Worm (Caenorhabditis elegans): ENCODE results near the gene C16A11.2.
"Not testable (repeated sequence)": the region's sequence is repeated elsewhere in the genome, so short reads cannot be mapped to it uniquely, and the experiment has no call there.

DNA sequence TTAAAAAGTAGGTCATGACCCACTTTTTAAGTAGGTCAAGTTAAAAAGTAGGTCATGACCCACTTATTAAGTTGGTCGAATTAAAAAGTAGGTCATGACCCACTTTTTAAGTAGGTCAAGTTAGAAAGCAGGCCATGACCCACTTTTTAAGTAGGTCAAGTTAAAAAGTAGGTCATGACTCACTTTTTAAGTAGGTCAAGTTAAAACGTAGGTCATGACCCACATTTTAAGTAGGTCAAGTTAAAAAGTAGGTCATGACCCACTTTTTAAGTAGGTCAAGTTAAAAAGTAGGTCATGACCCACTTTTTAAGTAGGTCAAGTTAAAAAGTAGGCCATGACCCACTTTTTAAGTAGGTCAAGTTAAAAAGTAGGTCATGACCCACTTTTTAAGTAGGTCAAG lies 35.4 kb upstream of the C16A11.2 start:
- TF ChIP-seq lsy-2 (tag; optimal IDR thresholded peaks at IDR 0.05); hlh-4 (tag; optimal IDR thresholded peaks at IDR 0.05); lin-15B (tag; optimal IDR thresholded peaks at IDR 0.05); skn-1 (tag; optimal IDR thresholded peaks at IDR 0.05); ztf-11 (tag; optimal IDR thresholded peaks at IDR 0.05); lir-3 (tag; optimal IDR thresholded peaks at IDR 0.05; ENCODE audit: poor library complexity): not testable (repeated sequence)

Measured in whole organism, L1 larva.